Worm (Caenorhabditis elegans) whole organism, L1 larva: ENCODE measurements around the gene pud-4.
"Not testable (repeated sequence)": the region's sequence is repeated elsewhere in the genome, so short reads cannot be mapped to it uniquely, and the experiment has no call there.

Experiments used
- C04F5.9 ChIP-seq: sonication (generic microtip); optimal IDR thresholded peaks from 2 replicates; lab custom pipeline; 2016; ENCODE audit warnings: missing genetic modification characterization, missing compliant biosample characterization
- alr-1 ChIP-seq: fragments of 200-800 bp; sonication (Bioruptor generic); optimal IDR thresholded peaks from 2 replicates; lab custom pipeline; 2018; ENCODE audit warnings: borderline replicate concordance, mild to moderate bottlenecking, missing genetic modification characterization, missing compliant biosample characterization
- aly-2 ChIP-seq: fragments of 150-350 bp; optimal IDR thresholded peaks from 2 replicates; lab custom pipeline; 2014; ENCODE audit warnings: missing biosample characterization, missing genetic modification characterization
- ama-1 ChIP-seq: fragments of 150-350 bp; optimal IDR thresholded peaks from 2 replicates; lab custom pipeline; 2014
- blmp-1 ChIP-seq: fragments of 150-350 bp; optimal IDR thresholded peaks from 2 replicates; lab custom pipeline; 2014; ENCODE audit warnings: missing biosample characterization, missing genetic modification characterization
- ceh-88 ChIP-seq: fragments of 200-800 bp; sonication (Bioruptor generic); IDR thresholded peaks from 2 replicates; pipeline ENCODE4 v1.3.6; 2022; ENCODE audit warnings: missing genetic modification characterization, missing compliant biosample characterization
- ces-1 ChIP-seq: fragments of 150-350 bp; optimal IDR thresholded peaks from 2 replicates; lab custom pipeline; 2014; ENCODE audit warnings: missing biosample characterization, missing genetic modification reagents, missing genetic modification characterization
- dpl-1 ChIP-seq, 3 experiments: fragments of 150-350 bp in 2 of 3; sonication (generic microtip) in 1 of 3; optimal IDR thresholded peaks; 2 replicates each; lab custom pipeline; 2014 to 2017; ENCODE audit warnings: missing biosample characterization in 3 of 3, missing genetic modification characterization in 3 of 3, missing genetic modification reagents in 3 of 3
- dsc-1 ChIP-seq: sonication (generic microtip); optimal IDR thresholded peaks from 2 replicates; lab custom pipeline; 2016; ENCODE audit warnings: mild to moderate bottlenecking, missing genetic modification characterization, missing compliant biosample characterization
- efl-1 ChIP-seq, 4 experiments: fragments of 150-350 bp; optimal IDR thresholded peaks in 3 of 4; peaks in 1 of 4; 1 replicate in 1 of 4; 2 replicates in 3 of 4; lab custom pipeline; 2014; ENCODE audit warnings: missing biosample characterization in 2 of 4, missing genetic modification characterization in 2 of 4, missing genetic modification reagents in 2 of 4
- egl-13 ChIP-seq: sonication (generic microtip); optimal IDR thresholded peaks from 2 replicates; lab custom pipeline; 2016; ENCODE audit warnings: missing genotype, missing genetic modification reagents, missing genetic modification characterization, missing compliant biosample characterization
- egl-27 ChIP-seq, 2 experiments: fragments of 150-350 bp in 1 of 2; sonication (generic microtip); optimal IDR thresholded peaks; 3 replicates each; lab custom pipeline; 2017 to 2018; ENCODE audit warnings: missing biosample characterization in 2 of 2, missing genetic modification characterization in 2 of 2, missing genetic modification reagents in 2 of 2
- elt-2 ChIP-seq: sonication (generic microtip); optimal IDR thresholded peaks from 2 replicates; lab custom pipeline; 2016; ENCODE audit warnings: missing genetic modification characterization, mild to moderate bottlenecking, inconsistent platforms, missing compliant biosample characterization, missing genetic modification reagents
- fkh-8 ChIP-seq: sonication (generic microtip); optimal IDR thresholded peaks from 2 replicates; lab custom pipeline; 2016; ENCODE audit warnings: mild to moderate bottlenecking, missing genetic modification characterization, missing compliant biosample characterization
- irx-1 ChIP-seq: sonication (generic microtip); optimal IDR thresholded peaks from 2 replicates; lab custom pipeline; 2016; ENCODE audit warnings: missing genetic modification characterization, missing compliant biosample characterization
- jun-1 ChIP-seq: fragments of 150-350 bp; optimal IDR thresholded peaks from 2 replicates; lab custom pipeline; 2014; ENCODE audit warnings: missing biosample characterization, missing genetic modification reagents, missing genetic modification characterization
- lin-35 ChIP-seq, 2 experiments: fragments of 150-350 bp; optimal IDR thresholded peaks; 2 replicates each; lab custom pipeline; 2014; ENCODE audit warnings: missing biosample characterization in 2 of 2, missing genetic modification characterization in 2 of 2, missing genetic modification reagents in 2 of 2
- lir-3 ChIP-seq: sonication (generic microtip); optimal IDR thresholded peaks from 2 replicates; lab custom pipeline; 2016; ENCODE audit warnings: mild to moderate bottlenecking, missing genetic modification characterization, moderate library complexity, missing compliant biosample characterization; ENCODE audit not compliant: poor library complexity
- mef-2 ChIP-seq: fragments of 150-350 bp; optimal IDR thresholded peaks from 2 replicates; lab custom pipeline; 2014; ENCODE audit warnings: missing biosample characterization, missing genetic modification characterization
- nhr-11 ChIP-seq: fragments of 150-350 bp; optimal IDR thresholded peaks from 2 replicates; lab custom pipeline; 2014; ENCODE audit warnings: missing biosample characterization, missing genetic modification characterization
- nhr-47 ChIP-seq: sonication (generic microtip); optimal IDR thresholded peaks from 2 replicates; lab custom pipeline; 2016; ENCODE audit warnings: mild to moderate bottlenecking, missing genetic modification characterization, moderate library complexity, missing compliant biosample characterization
- nhr-71 ChIP-seq: sonication (generic microtip); optimal IDR thresholded peaks from 2 replicates; lab custom pipeline; 2016; ENCODE audit warnings: mild to moderate bottlenecking, missing genetic modification characterization, moderate library complexity, missing compliant biosample characterization
- pqm-1 ChIP-seq: sonication (generic microtip); optimal IDR thresholded peaks from 3 replicates; lab custom pipeline; 2017; ENCODE audit warnings: missing biosample characterization, missing genetic modification characterization
- snpc-4 ChIP-seq: fragments of 150-350 bp; optimal IDR thresholded peaks from 2 replicates; lab custom pipeline; 2014; ENCODE audit warnings: missing biosample characterization, missing genetic modification characterization
- snu-23 ChIP-seq: sonication (generic microtip); optimal IDR thresholded peaks from 2 replicates; lab custom pipeline; 2016; ENCODE audit warnings: missing genetic modification characterization, missing compliant biosample characterization
- sox-4 ChIP-seq: sonication (generic microtip); optimal IDR thresholded peaks from 2 replicates; lab custom pipeline; 2016; ENCODE audit warnings: missing genetic modification characterization, missing compliant biosample characterization
- sptf-1 ChIP-seq: fragments of 150-350 bp; optimal IDR thresholded peaks from 2 replicates; lab custom pipeline; 2014; ENCODE audit warnings: missing biosample characterization, missing genetic modification characterization
- unc-130 ChIP-seq: fragments of 150-350 bp; optimal IDR thresholded peaks from 2 replicates; lab custom pipeline; 2017; ENCODE audit warnings: missing biosample characterization, missing genetic modification characterization, inconsistent platforms
- xbp-1 ChIP-seq: sonication (generic microtip); optimal IDR thresholded peaks from 2 replicates; lab custom pipeline; 2016; ENCODE audit warnings: missing genetic modification characterization, missing compliant biosample characterization

Gene pud-4

ce11 chrV:2303775-2304174 lies 22.7 kb upstream of the pud-4 start, which contains the start of gene irld-15:
Gene irld-15 (minus strand): TSS chrV:2303875.
- TF ChIP-seq fkh-8 (tag; lab: Kevin White, UChicago), result peak; percentile 1
- no peak for TF ChIP-seq nhr-11
- TF ChIP-seq, all 84 proteins: peak for 1

- TF ChIP-seq efl-1 (optimal IDR thresholded peaks at IDR 0.05; lab: Kevin White, UChicago) (no peak), efl-1 (GFP tag; optimal IDR thresholded peaks at IDR 0.05 in 1 of 2; lab: Kevin White, UChicago) (peak in 1 of 2 experiments; percentile 91), sptf-1 (tag; lab: Kevin White, UChicago) (no peak), xbp-1 (no peak), snu-23 (GFP tag; lab: Kevin White, UChicago) (no peak), unc-130 (tag; lab: Kevin White, UChicago) (no peak), alr-1 (tag; lab: Kevin White, UChicago) (no peak)
These were observed 20.1 kb upstream of the pud-4 start for ce11 chrV:2306383-2306782.

ce11 chrV:2308246-2308645 lies 18.2 kb upstream of the pud-4 start:
- TF ChIP-seq efl-1 (optimal IDR thresholded peaks at IDR 0.05; lab: Kevin White, UChicago), result no peak
- TF ChIP-seq efl-1 (GFP tag; optimal IDR thresholded peaks at IDR 0.05 in 1 of 2; lab: Kevin White, UChicago), result no peak
- peak; percentile 29 for TF ChIP-seq elt-2 (tag; lab: Kevin White, UChicago)
- TF ChIP-seq, all 84 proteins: peak for 1

ce11 chrV:2321001-2321400 lies 5.5 kb upstream of the pud-4 start, which contains the start of gene Y19D10B.6:
Gene Y19D10B.6 (minus strand): TSS chrV:2321101.
- TF ChIP-seq sox-4 (tag; lab: Kevin White, UChicago); ama-1 (lab: Kevin White, UChicago); dpl-1 (GFP tag; optimal IDR thresholded peaks at IDR 0.05; lab: Kevin White, UChicago): not testable (repeated sequence)

ce11 chrV:2322466-2322865 lies 4.0 kb upstream of the pud-4 start, which contains the start of gene pud-1.2:
Gene pud-1.2 (minus strand): TSS chrV:2322566.
- TF ChIP-seq ceh-88 (GFP tag; lab: Robert Waterston, UW); blmp-1; nhr-71: not testable (repeated sequence)

- TF ChIP-seq jun-1 (peak; percentile 48), elt-2 (tag; lab: Kevin White, UChicago) (peak; percentile 99), efl-1 (optimal IDR thresholded peaks at IDR 0.05; lab: Kevin White, UChicago) (no peak), efl-1 (GFP tag; optimal IDR thresholded peaks at IDR 0.05 in 1 of 2; lab: Kevin White, UChicago) (peak in 1 of 2 experiments; percentile 7), lin-35 (GFP tag; optimal IDR thresholded peaks at IDR 0.05; lab: Kevin White, UChicago) (peak in 1 of 2 experiments; percentile 14), nhr-71 (peak; percentile 59), pqm-1 (peak; percentile 72), snpc-4 (tag; lab: Kevin White, UChicago) (no peak), lir-3 (tag; lab: Kevin White, UChicago) (no peak)
- TF ChIP-seq, all 84 proteins: peak for 6
These were observed 2.2 kb upstream of the pud-4 start for ce11 chrV:2324260-2324659.

ce11 chrV:2325052-2325451 lies 1.4 kb upstream of the pud-4 start, which contains the start of gene pud-3:
Gene pud-3 (minus strand): TSS chrV:2325152.
- no peak for TF ChIP-seq C04F5.9
- TF ChIP-seq egl-13 (tag; lab: Kevin White, UChicago), result no peak
- no peak for TF ChIP-seq egl-27 (tag; optimal IDR thresholded peaks at IDR 0.05; lab: Kevin White, UChicago)
- no peak for TF ChIP-seq elt-2 (tag; lab: Kevin White, UChicago)
- TF ChIP-seq nhr-47 (tag; lab: Kevin White, UChicago), result no peak
- no peak for TF ChIP-seq ces-1 (GFP tag; lab: Kevin White, UChicago)
- TF ChIP-seq irx-1, result no peak
- TF ChIP-seq mef-2 (tag; lab: Kevin White, UChicago), result no peak
- TF ChIP-seq jun-1, result no peak
- TF ChIP-seq xbp-1, result no peak
- TF ChIP-seq aly-2 (tag; lab: Kevin White, UChicago), result no peak
- no peak for TF ChIP-seq dsc-1 (tag; lab: Kevin White, UChicago)
